Worm (Caenorhabditis elegans): ENCODE measurements around the gene F25E5.8.
A peak's percentile ranks its signal among the peaks of the same experiment; 100 is the strongest.

The F25E5.8 gene

ce11 chrV:7432441-7433146 is 3.1 kb upstream of the F25E5.8 start (continued):
- TF ChIP-seq set-16 (GFP tag; IDR thresholded peaks at IDR 0.05): no peak
- TF ChIP-seq ZK337.2 (GFP tag; IDR thresholded peaks at IDR 0.05): no peak
- TF ChIP-seq egl-27 (tag; optimal IDR thresholded peaks at IDR 0.05): no peak
- no peak for TF ChIP-seq cey-2 (tag; optimal IDR thresholded peaks at IDR 0.05; ENCODE audit: borderline replicate concordance, insufficient read depth)
- no peak for TF ChIP-seq nhr-25 (tag; optimal IDR thresholded peaks at IDR 0.05; ENCODE audit: borderline replicate concordance, insufficient read depth)
- no peak for TF ChIP-seq skn-1 (tag; optimal IDR thresholded peaks at IDR 0.05)
- TF ChIP-seq F44E2.7 (GFP tag; IDR thresholded peaks at IDR 0.05): no peak
- TF ChIP-seq unc-130 (GFP tag; optimal IDR thresholded peaks at IDR 0.05): no peak
- no peak for TF ChIP-seq madf-9 (GFP tag; conservative IDR thresholded peaks at IDR 0.05)
- TF ChIP-seq snpc-4 (tag; optimal IDR thresholded peaks at IDR 0.05): no peak
- peak in 1 of 2 experiments; percentile 27 for TF ChIP-seq daf-16 (GFP tag; optimal IDR thresholded peaks at IDR 0.05)
- TF ChIP-seq daf-16 (tag; optimal IDR thresholded peaks at IDR 0.05): peak; percentile 37
- TF ChIP-seq jun-1 (tag; optimal IDR thresholded peaks at IDR 0.05): no peak
- no peak for TF ChIP-seq zag-1 (tag; optimal IDR thresholded peaks at IDR 0.05)
- TF ChIP-seq nhr-10 (tag; optimal IDR thresholded peaks at IDR 0.05): no peak
- TF ChIP-seq daf-8 (GFP tag; IDR thresholded peaks at IDR 0.05): 0 out of 2 replicates have a peak, but pooled peaks have one; percentile 50
- no peak for TF ChIP-seq dmd-8 (GFP tag; IDR thresholded peaks at IDR 0.05)
- no peak for TF ChIP-seq nhr-111 (GFP tag; optimal IDR thresholded peaks at IDR 0.05)
- no peak for TF ChIP-seq mxl-2 (GFP tag; conservative IDR thresholded peaks at IDR 0.05)
- no peak for TF ChIP-seq zip-2 (tag; optimal IDR thresholded peaks at IDR 0.05)
- peak; percentile 46; the same call in 1 of the 2 replicates for TF ChIP-seq arid-1 (GFP tag; conservative IDR thresholded peaks at IDR 0.05)
- 0 out of 2 replicates have a peak, but pooled peaks have one; percentile 2 for TF ChIP-seq Y105C5A.15 (GFP tag; IDR thresholded peaks at IDR 0.05)
- TF ChIP-seq hlh-11 (tag; optimal IDR thresholded peaks at IDR 0.05): peak; percentile 63
- TF ChIP-seq lin-13 (GFP tag; optimal IDR thresholded peaks at IDR 0.05): no peak
- no peak for TF ChIP-seq aly-2 (tag; optimal IDR thresholded peaks at IDR 0.05)
- TF ChIP-seq spr-3 (GFP tag; optimal IDR thresholded peaks at IDR 0.05): peak; percentile 39
- no peak for TF ChIP-seq fos-1 (tag; optimal IDR thresholded peaks at IDR 0.05)
- TF ChIP-seq madf-5 (GFP tag; IDR thresholded peaks at IDR 0.05): peak; percentile 9 to 66; a peak in 1 of 4 replicates
- TF ChIP-seq ceh-62 (tag; optimal IDR thresholded peaks at IDR 0.05): no peak
- TF ChIP-seq nhr-42 (GFP tag; IDR thresholded peaks at IDR 0.05): no peak
- TF ChIP-seq pha-4 (GFP tag; IDR thresholded peaks at IDR 0.05): peak; percentile 39; the same call in 1 of the 2 replicates
- TF ChIP-seq pha-4 (tag; optimal IDR thresholded peaks at IDR 0.05): no peak
- TF ChIP-seq lin-1 (GFP tag; IDR thresholded peaks at IDR 0.05): peak; percentile 58; the same call in 1 of the 2 replicates
- TF ChIP-seq mes-2 (tag; optimal IDR thresholded peaks at IDR 0.05; ENCODE audit: poor library complexity, severe bottlenecking): peak; percentile 29
- no peak for TF ChIP-seq ZK546.5 (tag; optimal IDR thresholded peaks at IDR 0.05)
- TF ChIP-seq Y5F2A.4 (GFP tag; optimal IDR thresholded peaks at IDR 0.05): peak; percentile 29
- TF ChIP-seq sdz-12 (GFP tag; optimal IDR thresholded peaks at IDR 0.05): peak; percentile 87
- peak; percentile 62 for TF ChIP-seq tra-1 (GFP tag; IDR thresholded peaks at IDR 0.05)
- peak; percentile 68 for TF ChIP-seq nhr-102 (tag; optimal IDR thresholded peaks at IDR 0.05)
- peak; percentile 22 for TF ChIP-seq T20F7.1 (GFP tag; optimal IDR thresholded peaks at IDR 0.05)
- peak in 1 of 2 experiments; percentile 7 for TF ChIP-seq lsy-2 (tag; optimal IDR thresholded peaks at IDR 0.05)
- TF ChIP-seq unc-39 (tag; optimal IDR thresholded peaks at IDR 0.05): no peak
- TF ChIP-seq nhr-28 (tag; optimal IDR thresholded peaks at IDR 0.05): no peak
- no peak for TF ChIP-seq mdl-1 (tag; optimal IDR thresholded peaks at IDR 0.05)
- no peak for TF ChIP-seq F26F4.8 (GFP tag; conservative IDR thresholded peaks at IDR 0.05)
- TF ChIP-seq hlh-30 (tag; optimal IDR thresholded peaks at IDR 0.05; ENCODE audit: insufficient read depth): no peak
- no peak for TF ChIP-seq ceh-20 (GFP tag; IDR thresholded peaks at IDR 0.05)
- peak; percentile 73 for TF ChIP-seq ama-1 (optimal IDR thresholded peaks at IDR 0.05)
- no peak for TF ChIP-seq ztf-11 (tag; optimal IDR thresholded peaks at IDR 0.05)
- no peak for TF ChIP-seq zip-11 (GFP tag; IDR thresholded peaks at IDR 0.05)
